Worm (Caenorhabditis elegans) whole organism, L4 larva: ENCODE data around the gene mrpl-36.
A peak's percentile ranks its signal among the peaks of the same experiment; 100 is the strongest.

Experiments
- F26F4.8 ChIP-seq: fragments of 200-800 bp; sonication (Bioruptor generic); conservative IDR thresholded peaks from 2 replicates; pipeline ENCODE4 v1.3.6; 2022; ENCODE audit warnings: missing genetic modification characterization, missing compliant biosample characterization
- Y75B8A.6 ChIP-seq: fragments of 200-800 bp; sonication (Bioruptor generic); IDR thresholded peaks from 2 replicates; pipeline ENCODE4 v1.3.6; 2022; ENCODE audit warnings: missing genetic modification reagents, missing genetic modification characterization, missing compliant biosample characterization
- ZK337.2 ChIP-seq: fragments of 200-800 bp; sonication (Bioruptor generic); IDR thresholded peaks from 2 replicates; pipeline ENCODE4 v1.3.6; 2022; ENCODE audit warnings: missing genetic modification reagents, missing genetic modification characterization, missing compliant biosample characterization
- ZK546.5 ChIP-seq, 2 experiments: sonication (generic microtip); optimal IDR thresholded peaks; 2 replicates each; lab custom pipeline; 2017; ENCODE audit warnings: missing biosample characterization in 2 of 2, missing genetic modification characterization in 2 of 2
- aha-1 ChIP-seq: fragments of 150-350 bp; peaks from one replicate; lab custom pipeline; 2014; ENCODE audit warnings: missing biosample characterization, missing genetic modification characterization
- aly-2 ChIP-seq: sonication (generic microtip); optimal IDR thresholded peaks from 2 replicates; lab custom pipeline; 2018; ENCODE audit warnings: missing biosample characterization, missing genetic modification characterization
- ama-1 ChIP-seq: fragments of 150-350 bp; optimal IDR thresholded peaks from 2 replicates; lab custom pipeline; 2014; ENCODE audit warnings: inconsistent platforms, mixed read lengths
- attf-4 ChIP-seq: sonication (generic microtip); optimal IDR thresholded peaks from 3 replicates; lab custom pipeline; 2017; ENCODE audit warnings: missing biosample characterization, missing genetic modification characterization
- ceh-62 ChIP-seq: sonication (generic microtip); optimal IDR thresholded peaks from 2 replicates; lab custom pipeline; 2017; ENCODE audit warnings: missing biosample characterization, missing genetic modification characterization
- ceh-82 ChIP-seq: sonication (generic microtip); optimal IDR thresholded peaks from 2 replicates; lab custom pipeline; 2017; ENCODE audit warnings: missing biosample characterization, missing genetic modification characterization
- cey-2 ChIP-seq: sonication (generic microtip); optimal IDR thresholded peaks from 3 replicates; lab custom pipeline; 2017; ENCODE audit warnings: missing genetic modification characterization, mild to moderate bottlenecking, missing compliant biosample characterization, antibody characterized with exemption, borderline replicate concordance; ENCODE audit not compliant: insufficient read depth
- daf-12 ChIP-seq: fragments of 150-350 bp; optimal IDR thresholded peaks from 2 replicates; lab custom pipeline; 2014; ENCODE audit warnings: missing biosample characterization, missing genetic modification reagents, missing genetic modification characterization
- daf-16 ChIP-seq, 3 experiments: sonication (generic microtip); optimal IDR thresholded peaks; 2 replicates each; lab custom pipeline; 2016 to 2017; ENCODE audit warnings: missing genetic modification characterization in 3 of 3, missing genetic modification reagents in 3 of 3, mild to moderate bottlenecking in 2 of 3, missing compliant biosample characterization in 2 of 3, missing biosample characterization in 1 of 3, moderate library complexity in 1 of 3
- daf-19 ChIP-seq: fragments of 200-800 bp; sonication (Bioruptor generic); conservative IDR thresholded peaks from 2 replicates; pipeline ENCODE4 v1.3.6; 2022; ENCODE audit warnings: missing genetic modification characterization, missing compliant biosample characterization
- daf-8 ChIP-seq: fragments of 200-800 bp; sonication (Bioruptor generic); IDR thresholded peaks from 2 replicates; pipeline ENCODE4 v1.3.6; 2022; ENCODE audit warnings: missing genetic modification characterization, missing compliant biosample characterization
- dmd-8 ChIP-seq: fragments of 200-800 bp; sonication (Bioruptor generic); IDR thresholded peaks from 2 replicates; pipeline ENCODE4 v1.3.6; 2022; ENCODE audit warnings: missing genetic modification characterization, missing compliant biosample characterization
- duxl-1 ChIP-seq: sonication (generic microtip); optimal IDR thresholded peaks from 2 replicates; lab custom pipeline; 2016; ENCODE audit warnings: mild to moderate bottlenecking, missing genetic modification characterization, moderate library complexity, missing compliant biosample characterization; ENCODE audit not compliant: poor library complexity
- dve-1 ChIP-seq: sonication (generic microtip); optimal IDR thresholded peaks from 2 replicates; lab custom pipeline; 2017; ENCODE audit warnings: antibody characterized with exemption, mild to moderate bottlenecking, missing genetic modification characterization, missing compliant biosample characterization; ENCODE audit not compliant: insufficient read depth
- hif-1 ChIP-seq, 2 experiments: sonication (generic microtip); optimal IDR thresholded peaks; 2 replicates each; lab custom pipeline; 2016 to 2017; ENCODE audit warnings: missing compliant biosample characterization in 2 of 2, missing genetic modification characterization in 2 of 2, missing genetic modification reagents in 2 of 2, missing genotype in 2 of 2, mild to moderate bottlenecking in 1 of 2
- hmg-1.1 ChIP-seq: fragments of 200-800 bp; sonication (Bioruptor generic); IDR thresholded peaks from 2 replicates; pipeline ENCODE4 v1.3.6; 2022; ENCODE audit warnings: missing genetic modification reagents, missing genetic modification characterization, missing compliant biosample characterization
- lim-7 ChIP-seq: fragments of 200-800 bp; sonication (Bioruptor generic); IDR thresholded peaks from 2 replicates; pipeline ENCODE4 v1.3.6; 2022; ENCODE audit warnings: missing genetic modification characterization, missing compliant biosample characterization
- lin-1 ChIP-seq: fragments of 200-800 bp; sonication (Bioruptor generic); IDR thresholded peaks from 2 replicates; pipeline ENCODE4 v1.3.6; 2022; ENCODE audit warnings: missing genetic modification reagents, missing genetic modification characterization, missing compliant biosample characterization
- lin-13 ChIP-seq: fragments of 150-350 bp; optimal IDR thresholded peaks from 2 replicates; lab custom pipeline; 2014; ENCODE audit warnings: missing biosample characterization, missing genetic modification reagents, missing genetic modification characterization
- lin-29 ChIP-seq: fragments of 200-800 bp; sonication (Bioruptor generic); IDR thresholded peaks from 2 replicates; pipeline ENCODE4 v1.3.6; 2022; ENCODE audit warnings: missing genetic modification reagents, missing genetic modification characterization, missing compliant biosample characterization
- mdl-1 ChIP-seq, 2 experiments: fragments of 150-350 bp in 1 of 2; sonication (generic microtip) in 1 of 2; optimal IDR thresholded peaks; 2 replicates each; lab custom pipeline; 2014 to 2017; ENCODE audit warnings: missing biosample characterization in 2 of 2, missing genetic modification characterization in 2 of 2
- mxl-2 ChIP-seq: fragments of 200-800 bp; sonication (Bioruptor generic); conservative IDR thresholded peaks from 2 replicates; pipeline ENCODE4 v1.3.6; 2022; ENCODE audit warnings: missing genetic modification reagents, missing genetic modification characterization, missing compliant biosample characterization
- mxl-3 ChIP-seq: fragments of 200-800 bp; sonication (Bioruptor generic); optimal IDR thresholded peaks from 2 replicates; lab custom pipeline; 2018; ENCODE audit warnings: mild to moderate bottlenecking, missing genetic modification characterization, missing compliant biosample characterization
- nhr-102 ChIP-seq: sonication (generic microtip); optimal IDR thresholded peaks from 2 replicates; lab custom pipeline; 2016; ENCODE audit warnings: mild to moderate bottlenecking, missing genetic modification characterization, moderate library complexity, missing compliant biosample characterization
- nhr-11 ChIP-seq: fragments of 150-350 bp; optimal IDR thresholded peaks from 2 replicates; lab custom pipeline; 2014; ENCODE audit warnings: missing biosample characterization, missing genetic modification characterization
- nhr-25 ChIP-seq: sonication (generic microtip); optimal IDR thresholded peaks from 2 replicates; lab custom pipeline; 2017; ENCODE audit warnings: missing genetic modification characterization, mild to moderate bottlenecking, missing compliant biosample characterization, antibody characterized with exemption, moderate library complexity, borderline replicate concordance; ENCODE audit not compliant: insufficient read depth
- nhr-28 ChIP-seq: fragments of 150-350 bp; optimal IDR thresholded peaks from 2 replicates; lab custom pipeline; 2014; ENCODE audit warnings: missing biosample characterization, missing genetic modification characterization
- nhr-6 ChIP-seq: fragments of 150-350 bp; optimal IDR thresholded peaks from 2 replicates; lab custom pipeline; 2014; ENCODE audit warnings: missing biosample characterization, missing genetic modification characterization
- nhr-76 ChIP-seq: fragments of 150-350 bp; optimal IDR thresholded peaks from 2 replicates; lab custom pipeline; 2014; ENCODE audit warnings: missing biosample characterization, missing genetic modification characterization
- rbr-2 ChIP-seq: sonication (generic microtip); optimal IDR thresholded peaks from 2 replicates; lab custom pipeline; 2016; ENCODE audit warnings: missing genotype, missing genetic modification characterization, missing compliant biosample characterization
- saeg-2 ChIP-seq: fragments of 200-800 bp; sonication (Bioruptor generic); IDR thresholded peaks from 2 replicates; pipeline ENCODE4 v1.3.6; 2022; ENCODE audit warnings: missing genetic modification reagents, missing genetic modification characterization, missing compliant biosample characterization
- sdz-12 ChIP-seq: fragments of 200-800 bp; sonication (Bioruptor generic); optimal IDR thresholded peaks from 2 replicates; lab custom pipeline; 2018; ENCODE audit warnings: mild to moderate bottlenecking, missing genetic modification characterization, missing compliant biosample characterization
- set-16 ChIP-seq: fragments of 200-800 bp; sonication (Bioruptor generic); IDR thresholded peaks from 2 replicates; pipeline ENCODE4 v1.3.6; 2022; ENCODE audit warnings: missing genetic modification reagents, missing genetic modification characterization, missing compliant biosample characterization
- snpc-4 ChIP-seq: fragments of 150-350 bp; optimal IDR thresholded peaks from 2 replicates; lab custom pipeline; 2014; ENCODE audit warnings: missing biosample characterization, missing genetic modification characterization
- unc-62 ChIP-seq, 3 experiments: fragments of 150-350 bp in 1 of 3; sonication (generic microtip); optimal IDR thresholded peaks in 2 of 3; peaks in 1 of 3; 1 replicate in 1 of 3; 2 replicates in 2 of 3; lab custom pipeline; 2014 to 2017; ENCODE audit warnings: missing biosample characterization in 3 of 3, missing genetic modification characterization in 3 of 3, missing genetic modification reagents in 3 of 3, missing genotype in 1 of 3
- zfp-3 ChIP-seq: fragments of 200-800 bp; sonication (Bioruptor generic); conservative IDR thresholded peaks from 2 replicates; pipeline ENCODE4 v1.3.6; 2022; ENCODE audit warnings: missing genetic modification reagents, missing genetic modification characterization, missing compliant biosample characterization
- zip-11 ChIP-seq: fragments of 200-800 bp; sonication (Bioruptor generic); IDR thresholded peaks from 2 replicates; pipeline ENCODE4 v1.3.6; 2022; ENCODE audit warnings: missing genetic modification characterization, missing compliant biosample characterization
- ztf-7 ChIP-seq: fragments of 150-350 bp; optimal IDR thresholded peaks from 2 replicates; lab custom pipeline; 2014; ENCODE audit warnings: missing biosample characterization, missing genetic modification characterization

The mrpl-36 gene

DNA sequence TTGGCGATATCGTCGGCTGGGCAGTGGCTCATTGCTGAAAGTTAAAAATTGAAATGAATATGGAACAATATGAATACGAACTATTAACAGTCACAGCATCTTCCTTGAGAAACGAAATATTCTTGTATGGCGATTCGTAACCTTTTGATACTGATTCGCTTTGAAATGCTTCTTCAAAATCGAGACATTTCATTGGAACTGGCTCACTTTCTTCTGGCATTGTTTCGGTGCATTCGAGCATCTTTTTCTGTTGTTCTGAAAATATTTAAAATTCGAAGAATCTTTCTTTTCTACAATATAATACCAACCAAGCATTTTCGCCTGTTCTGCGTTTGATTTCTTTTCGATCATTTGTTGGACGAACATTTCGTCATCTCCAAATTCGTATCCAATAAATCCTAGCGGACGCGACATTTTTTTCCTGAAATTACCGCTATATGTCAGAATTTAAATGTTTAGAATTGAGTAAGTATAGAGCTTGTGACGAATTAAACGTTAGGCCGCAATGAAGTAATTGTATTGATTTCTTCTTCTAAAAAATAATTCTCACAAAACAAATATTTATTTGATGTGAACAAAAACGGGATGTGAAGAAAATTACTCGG is 23.5 kb downstream of the mrpl-36 start, which contains the start of gene lin-52 (continued):
- TF ChIP-seq daf-16 (GFP tag; optimal IDR thresholded peaks at IDR 0.05; lab: Kevin White, UChicago) = no peak
- TF ChIP-seq daf-16 (tag; optimal IDR thresholded peaks at IDR 0.05; lab: Kevin White, UChicago) = peak; percentile 14
- TF ChIP-seq mxl-2 (GFP tag; lab: Robert Waterston, UW) = 0 out of 2 replicates have a peak, but pooled peaks have one; percentile 6
- TF ChIP-seq lim-7 (GFP tag; lab: Robert Waterston, UW) = no peak
- no peak for TF ChIP-seq mdl-1 (tag; optimal IDR thresholded peaks at IDR 0.05; lab: Kevin White, UChicago)
- TF ChIP-seq dve-1 = peak; percentile 22
- TF ChIP-seq ceh-62 (tag; lab: Kevin White, UChicago) = no peak
- no peak for TF ChIP-seq cey-2 (tag; lab: Kevin White, UChicago)
- no peak for TF ChIP-seq hmg-1.1 (GFP tag; lab: Robert Waterston, UW)
- no peak for TF ChIP-seq sdz-12 (GFP tag; lab: Kevin White, UChicago)
- no peak for TF ChIP-seq aly-2 (tag; lab: Kevin White, UChicago)
- peak; percentile 76; the same call in 1 of the 2 replicates for TF ChIP-seq daf-19 (GFP tag; lab: Robert Waterston, UW)
- no peak for TF ChIP-seq lin-29
- no peak for TF ChIP-seq ZK337.2 (GFP tag; lab: Robert Waterston, UW)
- peak; percentile 88 for TF ChIP-seq zfp-3 (GFP tag; lab: Robert Waterston, UW)
- no peak for TF ChIP-seq nhr-76
- TF ChIP-seq duxl-1 (tag; lab: Kevin White, UChicago) = no peak
- TF ChIP-seq F26F4.8 (GFP tag; lab: Robert Waterston, UW) = no peak
- peak; percentile 70 for TF ChIP-seq ama-1 (lab: Kevin White, UChicago)
- TF ChIP-seq mxl-3 (GFP tag; lab: Kevin White, UChicago) = no peak

ce11 chrIII:9823748-9824147 is 24.2 kb downstream of the mrpl-36 start:
- TF ChIP-seq cey-2 (tag; lab: Kevin White, UChicago) (no peak), hmg-1.1 (GFP tag; lab: Robert Waterston, UW) (no peak), rbr-2 (tag; lab: Kevin White, UChicago) (no peak), ceh-82 (tag; lab: Kevin White, UChicago) (no peak), unc-62 (GFP tag; optimal IDR thresholded peaks at IDR 0.05 in 1 of 2; lab: Kevin White, UChicago) (peak in 1 of 2 experiments; percentile 97), unc-62 (tag; optimal IDR thresholded peaks at IDR 0.05; lab: Kevin White, UChicago) (no peak)

DNA sequence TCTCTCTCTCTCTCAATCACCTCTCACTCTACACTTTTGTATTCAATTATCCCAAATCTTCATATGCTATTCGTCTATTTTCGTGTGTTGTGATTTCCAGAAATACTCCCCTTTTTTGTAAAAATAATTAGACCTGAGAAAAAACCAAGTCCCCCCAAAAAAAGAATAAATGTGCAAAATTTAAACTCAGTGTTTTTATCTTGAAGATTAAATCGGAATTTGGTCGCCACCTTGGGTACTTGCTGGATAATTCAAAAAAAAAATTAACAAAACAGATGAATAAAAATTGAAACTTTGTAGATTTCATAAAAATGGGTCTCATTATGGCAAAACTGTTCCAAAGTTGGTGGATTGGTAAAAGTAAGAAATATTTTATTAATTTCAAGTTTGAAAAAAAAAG is 25.0 kb downstream of the mrpl-36 start, which contains the start of gene arl-5:
arl-5 (plus strand) TSS at position 301 of the 400 bp plus-strand sequence.
- no peak for TF ChIP-seq nhr-102 (tag; lab: Kevin White, UChicago)
- TF ChIP-seq ztf-7 (tag; lab: Kevin White, UChicago) = no peak
- TF ChIP-seq Y75B8A.6 (GFP tag; lab: Robert Waterston, UW) = no peak
- TF ChIP-seq ceh-82 (tag; lab: Kevin White, UChicago) = no peak
- TF ChIP-seq, all 104 proteins: peak for 0

DNA sequence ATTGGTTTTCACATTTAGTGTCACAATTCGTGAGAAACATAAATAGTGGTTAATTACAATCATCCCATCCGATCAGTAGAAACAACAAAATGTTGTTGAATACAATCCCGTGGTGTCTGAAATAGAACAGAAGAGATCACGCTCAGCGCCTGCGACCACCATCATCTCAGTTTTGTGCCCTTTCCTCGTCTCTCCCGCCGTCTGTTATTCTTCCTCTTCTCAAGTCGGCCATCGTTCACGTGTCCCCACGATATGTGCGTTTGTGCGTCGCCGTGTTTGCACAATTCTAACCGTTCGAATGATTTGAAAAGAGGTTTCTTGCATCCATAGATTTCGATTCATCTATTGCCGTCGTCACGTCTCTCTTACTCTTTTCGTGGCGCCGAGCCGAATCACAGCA is 29.2 kb downstream of the mrpl-36 start, which contains the start of gene panl-3:
panl-3 (plus strand) TSS at position 294 of the 400 bp plus-strand sequence.
- TF ChIP-seq set-16 (GFP tag; lab: Robert Waterston, UW) (peak; percentile 23; the same call in 1 of the 2 replicates), ZK546.5 (tag; optimal IDR thresholded peaks at IDR 0.05; lab: Kevin White, UChicago) (no peak), daf-8 (GFP tag; lab: Robert Waterston, UW) (no peak), hif-1 (tag; optimal IDR thresholded peaks at IDR 0.05; lab: Kevin White, UChicago) (peak in 1 of 2 experiments; percentile 32), ceh-62 (tag; lab: Kevin White, UChicago) (no peak), zip-11 (no peak), saeg-2 (GFP tag; lab: Robert Waterston, UW) (no peak), ama-1 (lab: Kevin White, UChicago) (peak; percentile 3), aha-1 (tag; lab: Kevin White, UChicago) (peak; percentile 67), mdl-1 (tag; optimal IDR thresholded peaks at IDR 0.05; lab: Kevin White, UChicago) (peak; percentile 67 to 95), lin-1 (GFP tag; lab: Robert Waterston, UW) (0 out of 2 replicates have a peak, but pooled peaks have one; percentile 24), snpc-4 (no peak), nhr-6 (peak; percentile 38), nhr-28 (tag; lab: Kevin White, UChicago) (peak; percentile 32), nhr-11 (tag; lab: Kevin White, UChicago) (no peak), daf-12 (no peak), attf-4 (no peak), nhr-25 (no peak), aly-2 (tag; lab: Kevin White, UChicago) (no peak), dmd-8 (GFP tag; lab: Robert Waterston, UW) (no peak), sdz-12 (GFP tag; lab: Kevin White, UChicago) (no peak), lin-13 (GFP tag; lab: Kevin White, UChicago) (peak; percentile 45), rbr-2 (tag; lab: Kevin White, UChicago) (peak; percentile 59)
